Fruit fly (Drosophila melanogaster) S2 (cell line): ENCODE measurements around the gene GAA1.

Experiments
- CG8478 ChIP-seq: fragments of >200 bp; optimal IDR thresholded peaks from 2 replicates; lab custom pipeline; 2018
- CTCF ChIP-seq, 2 experiments: fragments of >200 bp; optimal IDR thresholded peaks; 2 replicates each; lab custom pipeline; 2018

Gene GAA1

DNA sequence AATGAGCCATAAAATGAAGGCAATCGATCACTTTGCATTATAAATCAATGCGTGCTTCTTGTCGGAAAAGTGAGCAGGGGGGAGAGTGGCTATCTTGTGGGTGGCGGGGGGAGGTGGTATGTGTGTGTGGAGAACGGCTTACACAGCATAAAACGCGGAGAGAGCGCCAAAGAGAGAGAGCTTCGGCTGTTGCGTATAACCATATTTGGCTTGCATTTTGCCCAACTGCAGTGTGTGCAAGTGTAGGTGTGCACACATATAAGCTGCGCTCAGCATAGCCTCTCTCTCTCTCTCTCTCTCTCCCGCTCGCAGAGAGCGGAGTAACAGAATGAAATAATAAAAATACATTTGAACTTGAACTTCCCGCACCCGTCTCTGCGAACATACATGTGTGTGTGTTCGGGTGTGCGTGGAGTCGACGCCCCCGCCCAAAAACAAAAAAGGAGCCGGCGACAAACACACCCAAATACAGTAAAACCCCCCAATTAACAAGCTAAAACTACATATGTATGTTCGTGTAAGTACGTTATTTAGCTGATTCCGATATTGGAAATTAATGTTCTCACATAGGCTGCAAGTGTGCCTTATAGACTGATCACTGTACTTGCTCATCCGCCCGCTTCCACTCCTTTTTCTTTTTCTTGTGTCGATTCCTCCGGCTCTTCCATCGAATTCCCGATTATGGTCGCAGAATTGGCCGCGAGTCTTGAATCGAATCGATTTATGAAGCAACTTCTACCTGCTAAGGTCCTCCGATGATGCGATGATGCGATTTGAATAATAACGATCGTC lies 13.8 kb upstream of the GAA1 start:
- TF ChIP-seq CG8478 (lab: Kevin White, UChicago) = no peak
- TF ChIP-seq CTCF (optimal IDR thresholded peaks at IDR 0.05; lab: Kevin White, UChicago) = no peak

DNA sequence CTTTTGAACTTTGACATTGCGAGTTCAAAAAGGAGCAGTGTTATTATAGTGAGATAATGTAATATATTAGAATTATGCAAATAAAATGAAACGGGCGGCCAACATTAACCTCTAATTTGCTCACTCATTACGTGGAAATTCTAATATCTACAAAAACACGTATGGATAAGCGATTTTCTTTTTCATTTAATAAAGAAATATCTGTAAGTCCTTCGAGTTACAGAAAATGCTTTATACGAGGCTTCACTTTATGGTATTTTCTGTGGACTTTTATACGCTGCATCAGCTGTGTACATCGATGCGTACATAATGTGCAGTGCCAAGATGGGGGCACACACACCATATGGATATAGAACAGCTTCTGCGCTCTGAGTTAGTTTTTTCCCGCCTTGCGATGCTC lies 12.8 kb upstream of the GAA1 start:
- TF ChIP-seq CG8478 (lab: Kevin White, UChicago) = no peak
- TF ChIP-seq CTCF (optimal IDR thresholded peaks at IDR 0.05; lab: Kevin White, UChicago) = no peak

DNA sequence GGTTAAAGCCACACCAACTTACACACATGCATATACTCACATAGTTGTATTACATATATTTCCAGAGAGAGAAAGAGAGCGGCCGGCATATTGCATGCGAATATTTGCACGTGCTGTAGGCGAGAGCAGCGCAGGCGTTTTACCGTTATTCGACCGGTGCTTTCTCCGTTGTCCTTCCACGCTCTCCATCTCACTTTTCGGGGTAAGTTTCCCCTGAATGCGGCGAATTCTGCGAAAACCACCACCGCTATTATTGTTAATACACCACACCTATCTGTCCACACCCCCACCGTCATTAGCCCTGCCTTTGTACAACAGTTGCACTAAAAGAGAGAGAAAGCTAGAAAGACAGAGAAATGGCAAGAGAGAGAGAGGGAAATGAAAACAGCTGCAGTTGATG lies 12.4 kb upstream of the GAA1 start:
- TF ChIP-seq CG8478 (lab: Kevin White, UChicago) (no peak), CTCF (optimal IDR thresholded peaks at IDR 0.05; lab: Kevin White, UChicago) (no peak)

DNA sequence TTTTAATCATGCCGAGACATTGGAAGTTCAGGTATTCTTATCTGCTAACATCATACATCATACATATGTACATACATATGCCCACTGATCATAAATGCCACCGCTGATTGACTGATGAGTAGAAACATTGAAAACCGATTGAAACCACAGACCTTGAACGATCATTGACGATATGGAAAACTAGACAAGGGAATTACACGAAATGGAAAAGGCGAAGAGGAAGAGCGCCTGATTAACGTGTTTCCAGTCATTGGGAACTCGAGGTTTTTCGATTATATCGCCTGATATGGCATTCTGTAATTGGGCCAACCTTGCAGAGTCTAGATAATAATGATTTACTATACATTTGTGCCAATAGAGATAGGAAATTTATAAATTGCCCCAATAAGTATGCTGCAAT lies 11.7 kb upstream of the GAA1 start:
- TF ChIP-seq CG8478 (lab: Kevin White, UChicago) (no peak), CTCF (optimal IDR thresholded peaks at IDR 0.05; lab: Kevin White, UChicago) (no peak)

DNA sequence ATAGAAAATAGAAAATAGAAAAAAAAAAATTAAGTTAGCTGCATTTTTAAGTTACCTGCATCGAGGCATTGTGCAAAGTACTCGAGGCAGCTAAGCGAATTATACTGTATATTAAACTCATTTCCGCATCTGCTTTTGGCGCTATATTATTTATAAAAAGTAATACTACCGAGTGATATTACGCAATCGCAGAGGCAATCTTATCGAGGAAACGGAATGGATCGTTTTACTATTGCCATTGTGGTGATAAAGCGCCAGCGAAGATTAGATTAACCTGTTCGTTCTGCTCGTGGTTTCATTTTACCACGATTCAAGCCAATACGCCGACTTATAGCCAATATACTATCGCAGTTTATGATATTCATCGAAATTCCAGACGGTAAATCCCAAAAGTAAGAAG lies 11.1 kb upstream of the GAA1 start:
- TF ChIP-seq CTCF (optimal IDR thresholded peaks at IDR 0.05; lab: Kevin White, UChicago) (no peak), CG8478 (lab: Kevin White, UChicago) (no peak)

DNA sequence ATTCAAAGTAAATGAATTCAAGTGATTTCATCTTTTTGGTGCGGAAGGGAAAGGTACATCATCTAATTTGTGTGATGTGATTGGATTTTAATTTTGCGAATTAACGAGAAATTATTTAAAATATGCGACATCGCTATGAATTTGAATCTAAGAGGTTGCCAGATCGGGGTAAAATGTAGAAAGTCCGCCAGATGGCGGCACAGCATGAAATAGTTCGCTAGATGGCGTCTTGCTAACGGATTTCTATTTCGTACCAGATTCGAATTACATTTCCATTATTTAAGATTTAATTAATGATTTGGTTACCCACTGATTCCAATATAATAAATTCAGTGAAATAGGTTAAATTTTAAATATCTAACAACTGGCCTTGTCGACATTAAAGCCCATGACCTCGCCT lies 10.2 kb upstream of the GAA1 start:
- TF ChIP-seq CG8478 (lab: Kevin White, UChicago) (no peak), CTCF (optimal IDR thresholded peaks at IDR 0.05; lab: Kevin White, UChicago) (peak; percentile 95 to 97)

DNA sequence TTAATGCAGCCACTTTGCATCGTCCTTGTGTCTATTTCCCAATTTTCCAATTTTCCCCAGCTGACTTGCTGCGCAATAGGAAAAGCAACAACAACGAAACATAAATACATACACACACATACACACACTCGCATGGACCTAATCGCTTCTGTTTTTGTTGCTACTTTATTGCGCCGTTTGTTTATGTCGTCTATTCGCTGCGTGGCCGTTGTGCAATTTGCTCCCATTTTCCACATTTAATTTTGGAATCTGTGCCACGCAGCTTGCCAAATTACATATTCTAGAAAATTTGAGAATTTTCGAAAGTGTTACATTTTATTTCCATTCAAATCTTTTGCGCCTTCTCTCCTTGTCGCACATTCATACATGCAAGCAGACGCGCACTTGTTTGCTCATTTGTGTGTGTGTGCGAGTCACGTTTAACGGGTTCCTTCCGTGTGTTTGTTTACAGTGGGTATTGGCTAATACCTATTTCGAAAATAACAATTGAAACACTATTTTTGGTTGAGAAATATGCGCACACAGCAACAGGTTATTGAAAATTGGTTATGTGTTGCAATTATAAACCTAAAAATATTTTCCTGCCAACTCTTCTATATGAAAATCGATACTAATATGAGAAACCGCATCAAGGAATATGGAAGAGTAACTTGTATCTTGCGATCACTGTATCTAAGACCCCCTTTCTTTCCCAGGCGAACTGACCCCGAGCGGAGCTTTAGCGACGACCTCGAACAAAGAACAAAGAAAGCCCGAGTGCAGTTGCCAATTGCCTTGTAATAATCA lies 7.2 kb upstream of the GAA1 start:
- TF ChIP-seq CTCF (optimal IDR thresholded peaks at IDR 0.05; lab: Kevin White, UChicago) (no peak), CG8478 (lab: Kevin White, UChicago) (no peak)

DNA sequence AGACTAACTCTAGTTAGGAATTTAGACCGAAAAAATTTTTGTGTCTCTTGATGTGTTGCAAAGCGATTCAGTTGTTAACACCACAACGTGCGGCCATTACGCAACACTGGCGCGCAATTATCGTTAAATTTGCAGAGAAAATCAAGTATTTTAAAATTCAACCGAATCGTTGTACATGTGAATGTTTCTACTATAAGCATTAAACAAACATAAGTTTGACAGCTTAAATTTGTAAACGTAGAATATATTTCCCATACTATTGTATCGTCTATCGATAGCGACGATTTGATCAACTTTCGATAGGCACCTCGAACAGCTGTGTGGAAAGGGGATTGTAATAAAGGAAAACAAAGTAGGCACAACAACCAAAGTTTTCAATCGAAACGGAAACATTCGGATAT lies 6.4 kb upstream of the GAA1 start, which contains the start of the genes Usp30 and CG16721:
Gene Usp30, minus strand, starts transcription at position 245 of the 401 bp plus-strand sequence.
Gene CG16721, plus strand, starts transcription at position 327 of the 401 bp plus-strand sequence.
- TF ChIP-seq CG8478 (lab: Kevin White, UChicago) (no peak), CTCF (optimal IDR thresholded peaks at IDR 0.05; lab: Kevin White, UChicago) (no peak)

DNA sequence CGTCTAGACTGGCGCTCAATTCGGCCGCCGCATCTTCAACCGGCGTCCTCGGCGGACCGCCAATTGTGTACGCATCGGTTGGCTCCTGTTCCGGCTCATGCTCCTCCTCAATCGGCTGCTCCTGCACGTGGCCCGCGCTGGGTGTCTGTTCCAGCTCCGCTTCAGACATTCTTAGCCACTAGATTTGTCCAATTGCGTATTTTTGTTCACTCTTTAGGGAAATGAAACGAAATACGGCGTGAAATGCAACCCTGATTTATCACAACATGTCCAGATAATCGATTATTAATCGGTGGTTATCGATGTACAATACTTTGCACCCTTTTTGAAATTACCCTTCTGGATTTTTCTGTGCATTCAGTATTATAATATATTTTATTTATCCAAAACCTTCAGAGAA lies 3.4 kb upstream of the GAA1 start, which contains the start of gene mof:
Gene mof, minus strand, starts transcription at position 270 of the 400 bp plus-strand sequence.
- TF ChIP-seq CG8478 (lab: Kevin White, UChicago) (no peak), CTCF (optimal IDR thresholded peaks at IDR 0.05; lab: Kevin White, UChicago) (no peak)

DNA sequence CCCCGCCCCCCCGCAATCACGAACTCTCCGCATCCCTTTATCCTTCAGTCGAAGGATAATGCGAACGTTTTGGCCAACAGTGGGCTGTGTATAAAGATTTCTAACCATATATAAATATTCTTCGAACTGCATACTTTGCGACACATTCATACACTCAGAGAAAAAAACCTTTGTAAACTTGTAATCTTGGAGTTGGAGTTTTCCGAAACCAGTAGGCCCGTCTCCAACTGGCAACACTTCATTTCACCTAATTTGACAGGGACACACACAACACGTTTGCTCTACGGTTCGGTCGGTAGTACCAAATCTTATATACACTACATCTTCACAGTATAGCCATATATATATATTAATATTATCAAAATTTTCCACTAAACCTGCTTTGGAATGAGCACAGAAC lies 4.4 kb downstream of the GAA1 start, which contains the start of gene CG15764:
Gene CG15764, plus strand, starts transcription at position 301 of the 400 bp plus-strand sequence.
- TF ChIP-seq CG8478 (lab: Kevin White, UChicago) = no peak
- TF ChIP-seq CTCF (optimal IDR thresholded peaks at IDR 0.05; lab: Kevin White, UChicago) = no peak

DNA sequence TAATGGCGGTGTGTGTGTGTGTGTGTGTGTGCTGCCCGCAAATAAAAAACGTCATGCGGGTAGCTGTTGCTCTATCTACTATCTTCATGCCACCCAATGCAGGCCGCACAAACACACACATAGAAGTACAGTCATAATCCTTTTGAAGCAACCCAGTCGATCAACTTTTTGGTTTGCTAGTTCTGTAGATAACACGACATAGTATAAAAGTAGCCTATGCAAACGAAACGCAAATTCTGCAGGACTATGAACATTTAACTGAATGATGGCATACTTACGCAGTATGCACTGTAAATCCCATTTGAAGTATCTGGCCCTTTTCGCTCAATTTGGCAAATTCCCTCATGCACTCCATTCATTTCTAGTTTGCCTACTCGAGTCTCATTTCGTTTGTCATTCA lies 7.1 kb downstream of the GAA1 start:
- TF ChIP-seq CTCF (optimal IDR thresholded peaks at IDR 0.05; lab: Kevin White, UChicago) = no peak
- no peak for TF ChIP-seq CG8478 (lab: Kevin White, UChicago)

DNA sequence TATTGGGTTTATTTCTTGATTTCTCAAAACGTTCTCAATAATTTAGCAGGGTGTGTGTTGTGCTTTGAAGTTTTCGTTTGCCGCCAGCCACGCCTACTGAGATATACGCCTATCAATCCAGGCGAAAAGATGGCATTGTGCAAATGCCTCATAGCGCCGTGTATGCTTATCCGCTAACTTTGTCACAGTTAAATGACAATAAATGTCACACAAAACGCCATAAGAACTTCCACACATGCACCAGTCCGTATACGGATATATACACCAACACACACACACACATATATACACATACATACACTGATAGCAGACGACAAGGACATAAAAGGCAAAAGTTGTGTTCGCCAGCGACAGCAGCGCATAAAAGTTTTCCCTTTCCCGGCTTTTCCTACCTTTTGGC lies 8.1 kb downstream of the GAA1 start, which contains the start of gene CG43137:
Gene CG43137, minus strand, starts transcription at position 101 of the 400 bp plus-strand sequence.
- no peak for TF ChIP-seq CG8478 (lab: Kevin White, UChicago)
- no peak for TF ChIP-seq CTCF (optimal IDR thresholded peaks at IDR 0.05; lab: Kevin White, UChicago)

DNA sequence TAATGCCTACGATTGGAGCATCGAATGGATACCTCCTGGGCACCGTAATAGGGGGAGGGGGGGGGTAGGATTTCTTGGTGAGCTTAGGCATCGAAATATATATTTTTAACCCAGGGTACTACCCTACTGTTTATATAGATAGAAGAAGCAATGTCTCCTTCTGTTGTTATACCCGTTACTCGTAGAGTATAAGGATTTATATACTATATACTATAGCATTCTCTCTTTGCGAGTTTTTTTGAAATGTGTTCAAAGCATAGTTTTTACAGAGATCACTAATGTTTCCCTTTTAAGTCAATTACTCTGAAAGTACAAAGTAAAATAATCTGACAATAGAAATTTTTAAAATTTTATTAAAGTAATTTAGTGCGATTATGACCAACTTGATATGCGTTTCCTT lies 19.7 kb downstream of the GAA1 start, which contains the start of gene CG43136:
Gene CG43136, plus strand, starts transcription at position 301 of the 400 bp plus-strand sequence.
- TF ChIP-seq CG8478 (lab: Kevin White, UChicago) (no peak), CTCF (optimal IDR thresholded peaks at IDR 0.05; lab: Kevin White, UChicago) (no peak)

DNA sequence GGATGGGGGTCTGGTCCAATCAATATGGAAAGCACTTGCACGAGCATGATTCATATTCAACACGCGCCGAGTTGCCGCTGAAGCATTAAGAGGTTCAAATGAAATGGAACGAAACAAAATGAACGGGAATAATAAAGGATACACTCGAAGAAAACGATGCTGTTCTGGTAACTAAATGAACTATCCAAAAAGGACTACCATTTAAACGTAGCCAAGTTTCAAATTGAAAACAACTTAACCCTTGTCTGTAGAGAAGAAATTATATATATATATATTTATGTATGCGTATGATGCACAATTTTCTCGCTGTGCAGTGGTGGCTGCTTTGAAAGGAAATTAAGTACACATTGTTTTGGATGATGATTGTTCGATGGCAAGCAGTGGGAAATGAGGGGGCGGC lies 20.5 kb downstream of the GAA1 start:
- TF ChIP-seq CG8478 (lab: Kevin White, UChicago) (no peak), CTCF (optimal IDR thresholded peaks at IDR 0.05; lab: Kevin White, UChicago) (no peak)

DNA sequence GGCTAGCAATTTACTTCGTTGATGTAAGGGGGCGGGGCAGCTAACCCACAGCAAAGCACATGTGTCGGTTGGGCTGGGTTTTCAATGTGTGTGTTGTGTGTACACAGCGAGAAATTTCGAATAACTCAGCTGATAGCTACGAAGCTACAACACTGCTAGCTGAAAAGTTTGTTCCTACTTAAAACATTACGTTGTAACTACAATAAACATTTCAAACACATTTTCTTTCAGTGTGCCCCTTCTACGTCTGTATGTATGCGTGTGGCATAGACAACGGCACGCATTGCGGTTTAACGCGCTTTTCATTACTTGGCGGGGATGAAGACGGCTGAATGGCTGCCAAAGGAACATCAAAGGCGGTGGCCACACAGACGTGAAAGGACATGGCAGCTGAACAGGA lies 25.6 kb downstream of the GAA1 start:
- TF ChIP-seq CG8478 (lab: Kevin White, UChicago) (no peak), CTCF (optimal IDR thresholded peaks at IDR 0.05; lab: Kevin White, UChicago) (no peak)
